Worm (Caenorhabditis elegans) whole organism, L2 larva: Measurements from ENCODE around the gene gpa-1.

Experiments
- F13H6.1 ChIP-seq: sonication (generic microtip); optimal IDR thresholded peaks from 2 replicates; lab custom pipeline; 2016; ENCODE audit warnings: missing genetic modification characterization, missing compliant biosample characterization
- R02D3.7 ChIP-seq: fragments of 150-350 bp; optimal IDR thresholded peaks from 2 replicates; lab custom pipeline; 2014; ENCODE audit warnings: missing biosample characterization, missing genetic modification characterization
- Y55F3AM.14 ChIP-seq: fragments of 200-800 bp; sonication (Bioruptor generic); optimal IDR thresholded peaks from 2 replicates; lab custom pipeline; 2018; ENCODE audit warnings: mild to moderate bottlenecking, missing genetic modification characterization, missing compliant biosample characterization
- ZK546.5 ChIP-seq: sonication (generic microtip); optimal IDR thresholded peaks from 2 replicates; lab custom pipeline; 2017; ENCODE audit warnings: missing biosample characterization, missing genetic modification characterization
- alr-1 ChIP-seq: fragments of 150-350 bp; optimal IDR thresholded peaks from 2 replicates; lab custom pipeline; 2014; ENCODE audit warnings: missing biosample characterization, missing genetic modification characterization
- aly-2 ChIP-seq: fragments of 150-350 bp; optimal IDR thresholded peaks from 2 replicates; lab custom pipeline; 2014; ENCODE audit warnings: missing biosample characterization, missing genetic modification characterization
- blmp-1 ChIP-seq: sonication (generic microtip); optimal IDR thresholded peaks from 2 replicates; lab custom pipeline; 2017; ENCODE audit warnings: missing genetic modification characterization, mild to moderate bottlenecking, missing compliant biosample characterization, antibody characterized with exemption, moderate library complexity; ENCODE audit not compliant: insufficient read depth
- ceh-16 ChIP-seq: fragments of 150-350 bp; optimal IDR thresholded peaks from 2 replicates; lab custom pipeline; 2014; ENCODE audit warnings: missing biosample characterization, missing genetic modification characterization
- ceh-82 ChIP-seq: fragments of 150-350 bp; optimal IDR thresholded peaks from 2 replicates; lab custom pipeline; 2014; ENCODE audit warnings: missing biosample characterization, missing genetic modification characterization
- crh-2 ChIP-seq: sonication (generic microtip); optimal IDR thresholded peaks from 2 replicates; lab custom pipeline; 2017; ENCODE audit warnings: missing biosample characterization, missing genetic modification characterization
- dmd-4 ChIP-seq: sonication (generic microtip); optimal IDR thresholded peaks from 2 replicates; lab custom pipeline; 2017; ENCODE audit warnings: missing biosample characterization, missing genetic modification characterization
- elt-3 ChIP-seq: sonication (generic microtip); optimal IDR thresholded peaks from 2 replicates; lab custom pipeline; 2017; ENCODE audit warnings: missing biosample characterization, missing genetic modification characterization
- fos-1 ChIP-seq: fragments of 150-350 bp; optimal IDR thresholded peaks from 2 replicates; lab custom pipeline; 2014; ENCODE audit warnings: missing biosample characterization, missing genetic modification characterization
- lin-11 ChIP-seq: fragments of 150-350 bp; sonication (generic microtip); optimal IDR thresholded peaks from 2 replicates; lab custom pipeline; 2014; ENCODE audit warnings: missing biosample characterization, missing genetic modification characterization, inconsistent platforms, mixed read lengths
- lin-39 ChIP-seq: fragments of 150-350 bp; optimal IDR thresholded peaks from 2 replicates; lab custom pipeline; 2014; ENCODE audit warnings: missing biosample characterization, missing genetic modification reagents, missing genetic modification characterization
- mdl-1 ChIP-seq, 2 experiments: fragments of 150-350 bp in 1 of 2; sonication (generic microtip) in 1 of 2; optimal IDR thresholded peaks; 2 replicates each; lab custom pipeline; 2017; ENCODE audit warnings: missing biosample characterization in 2 of 2, missing genetic modification characterization in 2 of 2
- nhr-10 ChIP-seq: sonication (generic microtip); optimal IDR thresholded peaks from 2 replicates; lab custom pipeline; 2017; ENCODE audit warnings: missing biosample characterization, missing genetic modification characterization
- nhr-11 ChIP-seq: fragments of 150-350 bp; optimal IDR thresholded peaks from 2 replicates; lab custom pipeline; 2014; ENCODE audit warnings: missing biosample characterization, missing genetic modification characterization
- nhr-12 ChIP-seq: fragments of 150-350 bp; optimal IDR thresholded peaks from 2 replicates; lab custom pipeline; 2014; ENCODE audit warnings: missing biosample characterization, missing genetic modification characterization
- nhr-21 ChIP-seq: fragments of 150-350 bp; optimal IDR thresholded peaks from 2 replicates; lab custom pipeline; 2014; ENCODE audit warnings: missing biosample characterization, missing genetic modification characterization
- nhr-23 ChIP-seq: fragments of 150-350 bp; optimal IDR thresholded peaks from 2 replicates; lab custom pipeline; 2014; ENCODE audit warnings: missing biosample characterization, missing genetic modification reagents, missing genetic modification characterization
- sem-4 ChIP-seq: fragments of 150-350 bp; optimal IDR thresholded peaks from 2 replicates; lab custom pipeline; 2014; ENCODE audit warnings: missing biosample characterization, missing genetic modification reagents, missing genetic modification characterization
- skn-1 ChIP-seq: sonication (generic microtip); optimal IDR thresholded peaks from 2 replicates; lab custom pipeline; 2017; ENCODE audit warnings: missing biosample characterization, missing genetic modification characterization
- sma-3 ChIP-seq: sonication (generic microtip); optimal IDR thresholded peaks from 2 replicates; lab custom pipeline; 2016; ENCODE audit warnings: missing genetic modification reagents, missing genetic modification characterization, missing compliant biosample characterization
- sma-9 ChIP-seq, 2 experiments: fragments of 150-350 bp in 1 of 2; sonication (generic microtip) in 1 of 2; optimal IDR thresholded peaks; 2 replicates each; lab custom pipeline; 2014 to 2016; ENCODE audit warnings: missing genetic modification characterization in 2 of 2, mild to moderate bottlenecking in 1 of 2, missing biosample characterization in 1 of 2, missing compliant biosample characterization in 1 of 2, missing genetic modification reagents in 1 of 2, moderate library complexity in 1 of 2
- snpc-4 ChIP-seq: fragments of 150-350 bp; optimal IDR thresholded peaks from 2 replicates; lab custom pipeline; 2014; ENCODE audit warnings: missing biosample characterization, missing genetic modification characterization
- unc-39 ChIP-seq: fragments of 150-350 bp; optimal IDR thresholded peaks from 2 replicates; lab custom pipeline; 2014; ENCODE audit warnings: missing biosample characterization, missing genetic modification characterization
- unc-55 ChIP-seq: fragments of 150-350 bp; sonication (generic microtip); optimal IDR thresholded peaks from 3 replicates; lab custom pipeline; 2014; ENCODE audit warnings: missing biosample characterization, missing genetic modification reagents, missing genetic modification characterization
- zag-1 ChIP-seq: fragments of 150-350 bp; optimal IDR thresholded peaks from 2 replicates; lab custom pipeline; 2014; ENCODE audit warnings: missing biosample characterization, missing genetic modification characterization
- ztf-11 ChIP-seq: sonication (generic microtip); optimal IDR thresholded peaks from 2 replicates; lab custom pipeline; 2017; ENCODE audit warnings: missing biosample characterization, missing genetic modification characterization
- ztf-4 ChIP-seq: fragments of 150-350 bp; optimal IDR thresholded peaks from 2 replicates; lab custom pipeline; 2014; ENCODE audit warnings: missing biosample characterization, missing genetic modification characterization

Gene gpa-1

DNA sequence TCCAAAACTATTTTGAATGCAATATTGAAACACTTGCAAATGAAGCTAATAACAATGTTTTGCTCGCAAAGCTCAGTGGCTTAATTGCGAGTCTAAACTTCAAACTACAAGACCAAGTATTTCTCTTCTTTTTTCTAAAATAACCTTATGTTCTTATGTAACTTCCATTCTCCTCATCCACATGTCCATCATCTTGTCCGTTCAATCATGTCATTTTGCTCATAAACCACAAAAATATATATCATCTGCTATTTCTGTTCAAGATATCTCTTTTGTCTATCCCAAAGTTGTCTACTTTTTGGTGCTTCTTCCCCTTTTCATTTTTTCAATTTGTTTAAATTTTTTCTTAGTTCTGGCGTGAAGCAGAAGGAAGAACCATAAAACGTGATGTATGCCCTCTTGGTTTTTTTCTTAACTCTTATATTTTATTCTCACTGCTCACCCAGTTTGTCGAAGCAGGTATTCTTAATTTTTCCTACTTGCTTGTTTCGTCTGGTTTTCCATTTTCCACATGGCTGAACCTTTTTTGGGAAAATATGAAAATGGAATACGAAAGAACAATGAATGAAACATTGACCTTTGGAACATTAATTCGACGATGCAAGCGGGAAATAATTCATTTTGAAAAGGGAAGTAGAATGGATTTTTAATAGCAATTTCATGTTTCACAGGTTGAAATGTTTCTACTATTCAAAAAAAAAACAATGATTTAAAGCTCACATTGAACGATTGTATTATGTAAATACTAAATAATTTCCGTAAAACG, 6.7 kb downstream of the gpa-1 start:
- TF ChIP-seq elt-3 (tag; lab: Kevin White, UChicago) (no peak), ZK546.5 (no peak), ztf-11 (tag; lab: Kevin White, UChicago) (no peak), aly-2 (tag; lab: Kevin White, UChicago) (no peak), R02D3.7 (tag; lab: Kevin White, UChicago) (no peak), sma-9 (GFP tag; optimal IDR thresholded peaks at IDR 0.05; lab: Kevin White, UChicago) (no peak), sma-9 (tag; optimal IDR thresholded peaks at IDR 0.05; lab: Kevin White, UChicago) (no peak), nhr-23 (tag; lab: Kevin White, UChicago) (no peak), nhr-21 (tag; lab: Kevin White, UChicago) (no peak), dmd-4 (tag; lab: Kevin White, UChicago) (no peak), ceh-82 (tag; lab: Kevin White, UChicago) (no peak), nhr-12 (tag; lab: Kevin White, UChicago) (no peak), zag-1 (no peak), unc-55 (GFP tag; lab: Kevin White, UChicago) (no peak), F13H6.1 (tag; lab: Kevin White, UChicago) (no peak), crh-2 (tag; lab: Kevin White, UChicago) (no peak), unc-39 (tag; lab: Kevin White, UChicago) (no peak), lin-11 (tag; lab: Kevin White, UChicago) (no peak), nhr-11 (tag; lab: Kevin White, UChicago) (no peak), mdl-1 (tag; optimal IDR thresholded peaks at IDR 0.05; lab: Kevin White, UChicago) (no peak), sma-3 (GFP tag; lab: Kevin White, UChicago) (no peak)
- TF ChIP-seq, all 48 proteins: peak for 0

DNA sequence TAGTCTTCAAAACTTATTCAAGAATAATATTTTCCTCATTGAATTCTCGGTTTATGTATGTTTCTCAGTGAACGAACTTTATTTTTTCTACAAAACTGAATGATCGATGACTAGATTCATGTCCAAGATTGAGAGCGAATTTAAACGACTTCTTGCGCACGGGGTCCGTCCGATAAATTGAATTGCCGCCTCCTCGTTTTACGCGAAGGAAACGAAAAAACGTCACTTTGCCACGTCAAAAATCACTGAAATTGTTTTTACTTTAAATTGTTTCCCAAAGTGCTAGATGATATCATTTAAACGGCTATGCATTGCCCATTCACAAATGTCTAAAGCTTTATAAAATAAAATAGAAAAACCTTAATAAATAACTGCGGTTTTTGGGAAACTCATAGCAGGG, 9.7 kb downstream of the gpa-1 start:
- TF ChIP-seq sem-4 (peak; percentile 9), Y55F3AM.14 (GFP tag; lab: Kevin White, UChicago) (no peak)

DNA sequence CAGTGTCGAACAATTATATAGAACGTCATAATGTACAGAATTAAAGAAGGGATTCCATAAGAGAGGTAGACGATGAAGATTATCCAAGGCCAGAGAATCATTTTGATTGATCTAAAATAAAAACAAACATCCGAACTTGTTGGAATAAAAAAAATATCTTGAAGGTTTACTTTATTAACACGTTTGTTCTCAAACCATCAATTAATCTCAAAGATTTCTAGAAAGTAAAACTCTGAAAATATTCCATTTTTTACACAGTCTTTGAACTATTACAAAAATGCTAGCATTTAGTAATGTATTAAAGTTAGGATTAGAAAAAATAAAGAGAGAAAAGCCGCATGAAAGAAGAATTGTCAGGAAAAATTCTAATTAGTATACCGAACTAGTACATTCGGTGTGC, 13.0 kb downstream of the gpa-1 start, which contains the start of gene srg-40:
TSS of gene srg-40 (minus strand) at position 101 of the 400 bp plus-strand sequence.
- TF ChIP-seq nhr-10 (tag; lab: Kevin White, UChicago) = no peak
- no peak for TF ChIP-seq snpc-4 (tag; lab: Kevin White, UChicago)
- TF ChIP-seq sma-3 (GFP tag; lab: Kevin White, UChicago) = no peak
- no peak for TF ChIP-seq blmp-1 (tag; lab: Kevin White, UChicago)
- TF ChIP-seq ceh-82 (tag; lab: Kevin White, UChicago) = no peak
- TF ChIP-seq, all 48 proteins: peak for 0

DNA sequence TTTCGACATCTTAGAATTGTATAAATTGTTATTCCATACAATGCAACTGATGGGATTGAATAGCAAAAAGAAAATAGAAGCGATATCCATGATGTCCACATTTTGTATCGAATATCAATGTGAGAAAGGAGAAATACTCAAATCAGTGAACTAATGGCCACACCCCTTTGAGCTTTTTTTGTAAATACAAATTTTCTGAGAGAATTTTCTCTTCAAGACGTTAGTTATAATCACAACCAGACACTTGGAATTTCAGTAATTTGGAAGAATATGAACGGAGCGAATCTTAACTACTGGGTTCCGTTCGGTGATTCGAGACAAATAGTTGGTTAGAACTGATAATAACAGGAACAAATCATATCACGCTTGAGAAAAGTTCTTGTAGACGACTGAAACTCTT, 15.7 kb downstream of the gpa-1 start, which contains the start of gene srg-41:
TSS of gene srg-41 (minus strand) at position 101 of the 400 bp plus-strand sequence.
- TF ChIP-seq ztf-4 (no peak), ZK546.5 (no peak), nhr-12 (tag; lab: Kevin White, UChicago) (no peak), fos-1 (no peak), skn-1 (tag; lab: Kevin White, UChicago) (no peak), zag-1 (no peak), elt-3 (tag; lab: Kevin White, UChicago) (no peak), ceh-16 (no peak), alr-1 (no peak), nhr-11 (tag; lab: Kevin White, UChicago) (no peak)

DNA sequence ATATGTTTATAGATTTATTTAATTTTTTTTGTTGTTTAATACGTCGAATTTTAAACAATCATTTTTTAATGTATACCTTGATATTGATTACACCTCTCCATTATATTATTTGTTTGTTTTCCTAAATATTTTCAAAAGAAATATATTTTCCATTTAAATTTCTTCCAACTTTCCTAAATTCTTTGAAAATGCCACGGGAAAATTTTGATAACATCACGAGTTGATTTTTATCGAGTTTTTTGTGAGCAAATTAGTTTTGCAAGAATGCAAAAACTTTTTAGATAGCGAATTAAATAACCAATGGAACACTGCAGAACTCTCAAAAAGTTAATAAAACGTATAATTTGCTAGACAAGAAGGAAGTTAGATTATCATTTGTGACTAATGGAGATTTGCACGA, 19.5 kb downstream of the gpa-1 start, which contains the start of gene srg-42:
TSS of gene srg-42 (minus strand) at position 101 of the 400 bp plus-strand sequence.
- no peak for TF ChIP-seq ceh-16
- TF ChIP-seq F13H6.1 (tag; lab: Kevin White, UChicago) = no peak
- no peak for TF ChIP-seq nhr-12 (tag; lab: Kevin White, UChicago)
- TF ChIP-seq unc-55 (GFP tag; lab: Kevin White, UChicago) = no peak
- TF ChIP-seq sma-3 (GFP tag; lab: Kevin White, UChicago) = no peak
- TF ChIP-seq crh-2 (tag; lab: Kevin White, UChicago) = no peak
- TF ChIP-seq fos-1 = no peak
- TF ChIP-seq lin-39 (tag; lab: Kevin White, UChicago) = no peak
